Worm (Caenorhabditis elegans) whole organism, midembryonic: ENCODE measurements around the gene H40L08.8.

Experiments used
- flt-1 ChIP-seq: fragments of 200-800 bp; sonication (Bioruptor generic); IDR thresholded peaks from 2 replicates; pipeline ENCODE4 v1.3.6; 2022; ENCODE audit warnings: missing genetic modification characterization, missing compliant biosample characterization
- ref-1 ChIP-seq: fragments of 200-800 bp; sonication (Bioruptor generic); conservative IDR thresholded peaks from 2 replicates; pipeline ENCODE4 v1.3.6; 2022; ENCODE audit warnings: missing genetic modification reagents, missing genetic modification characterization, missing compliant biosample characterization
- ztf-23 ChIP-seq: fragments of 200-800 bp; sonication (Bioruptor generic); IDR thresholded peaks from 2 replicates; pipeline ENCODE4 v1.3.6; 2022; ENCODE audit warnings: missing genetic modification reagents, missing genetic modification characterization, missing compliant biosample characterization
- ztf-29 ChIP-seq: fragments of 200-800 bp; sonication (Bioruptor generic); IDR thresholded peaks from 2 replicates; pipeline ENCODE4 v1.3.6; 2022; ENCODE audit warnings: missing genetic modification reagents, missing genetic modification characterization, missing compliant biosample characterization

ce11 chrX:15115748-15116147 lies 38.3 kb upstream of the H40L08.8 start:
- no peak for TF ChIP-seq ztf-29
- TF ChIP-seq flt-1 (GFP tag; lab: Robert Waterston, UW): no peak
- no peak for TF ChIP-seq ref-1 (GFP tag; lab: Robert Waterston, UW)
- no peak for TF ChIP-seq ztf-23 (GFP tag; lab: Robert Waterston, UW)
